Worm (Caenorhabditis elegans): Measurements from ENCODE around the gene sri-63.

DNA sequence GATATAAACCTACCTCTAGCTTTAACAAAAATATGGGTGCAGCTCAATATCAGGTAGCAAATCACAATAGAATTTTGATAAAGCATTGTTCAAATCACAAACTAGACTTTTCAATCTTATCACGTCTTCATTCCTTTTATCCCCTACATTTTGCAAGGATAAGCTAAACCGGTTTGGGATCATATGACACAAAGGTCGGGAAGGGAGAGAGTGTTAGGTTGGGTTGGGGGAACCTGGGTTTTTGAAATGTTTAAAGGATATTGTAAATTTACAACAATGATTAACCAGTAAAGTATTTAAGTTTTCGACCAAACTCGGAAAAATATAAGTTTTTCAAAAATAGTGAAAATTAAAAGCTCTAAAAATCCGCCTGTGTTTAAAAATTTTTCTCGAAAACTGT lies 43.1 kb upstream of the sri-63 start, which contains the start of gene C17F4.12:
- TF ChIP-seq pes-1 (GFP tag; IDR thresholded peaks at IDR 0.05) (no peak), tbx-11 (GFP tag; IDR thresholded peaks at IDR 0.05) (no peak), ama-1 (optimal IDR thresholded peaks at IDR 0.05) (no peak), aly-1 (tag; optimal IDR thresholded peaks at IDR 0.05) (no peak)
